Worm (Caenorhabditis elegans) whole organism, early embryonic: ENCODE data around the gene srx-32.

Source experiments
- B0310.2 ChIP-seq: sonication (generic microtip); optimal IDR thresholded peaks from 2 replicates; lab custom pipeline; 2016; ENCODE audit warnings: mild to moderate bottlenecking, missing genetic modification characterization, missing compliant biosample characterization
- F13C5.2 ChIP-seq: sonication (generic microtip); optimal IDR thresholded peaks from 2 replicates; lab custom pipeline; 2017; ENCODE audit warnings: mild to moderate bottlenecking, missing genetic modification characterization, inconsistent platforms, missing compliant biosample characterization
- ama-1 ChIP-seq: fragments of 150-350 bp; optimal IDR thresholded peaks from 2 replicates; lab custom pipeline; 2014
- ceh-13 ChIP-seq: fragments of 200-800 bp; sonication (Bioruptor generic); optimal IDR thresholded peaks from 2 replicates; lab custom pipeline; 2018; ENCODE audit warnings: mild to moderate bottlenecking, missing genetic modification characterization, missing compliant biosample characterization
- ceh-36 ChIP-seq: sonication (generic microtip); optimal IDR thresholded peaks from 2 replicates; lab custom pipeline; 2016; ENCODE audit warnings: missing genetic modification characterization, inconsistent platforms, missing compliant biosample characterization
- tbx-11 ChIP-seq: fragments of 200-800 bp; sonication (Bioruptor generic); IDR thresholded peaks from 2 replicates; pipeline ENCODE4 v1.3.6; 2022; ENCODE audit warnings: missing genetic modification characterization, missing compliant biosample characterization

ce11 chrV:778339-778738 lies 42.2 kb downstream of the srx-32 start, which contains the start of gene srbc-59:
- TF ChIP-seq B0310.2 (tag; lab: Kevin White, UChicago): no peak
- TF ChIP-seq ama-1 (lab: Kevin White, UChicago): no peak
- no peak for TF ChIP-seq F13C5.2 (tag; lab: Kevin White, UChicago)
- TF ChIP-seq ceh-36: no peak
- no peak for TF ChIP-seq ceh-13 (GFP tag; lab: Kevin White, UChicago)
- no peak for TF ChIP-seq tbx-11 (GFP tag; lab: Robert Waterston, UW)
